Fruit fly (Drosophila melanogaster) whole organism, embryonic: ENCODE data around the gene nanos.

Source experiments
- Ada2b ChIP-seq: fragments of 200-800 bp; sonication (Bioruptor generic); IDR thresholded peaks from 2 replicates; pipeline ENCODE4 v1.3.6; 2022; ENCODE audit warnings: missing biosample characterization, missing genetic modification characterization
- Aef1 ChIP-seq: fragments of 200-800 bp; sonication (Bioruptor generic); IDR thresholded peaks from 3 replicates; pipeline ENCODE4 v1.3.6; 2022; ENCODE audit warnings: missing biosample characterization, missing genetic modification characterization
- Bgb ChIP-seq: fragments of 200-800 bp; sonication (Bioruptor generic); IDR thresholded peaks from 2 replicates; pipeline ENCODE4 v1.3.6; 2022; ENCODE audit warnings: missing biosample characterization, missing genetic modification characterization; ENCODE audit not compliant: partially characterized antibody
- Bteb2 ChIP-seq: fragments of 200-800 bp; sonication (Bioruptor generic); optimal IDR thresholded peaks from 2 replicates; lab custom pipeline; 2016; ENCODE audit warnings: missing biosample characterization, missing genetic modification characterization
- CG12155 ChIP-seq: fragments of 200-800 bp; sonication (Bioruptor generic); optimal IDR thresholded peaks from 3 replicates; lab custom pipeline; 2016; ENCODE audit warnings: missing biosample characterization, missing genetic modification characterization
- CG13775 ChIP-seq: fragments of 200-800 bp; sonication (Bioruptor generic); optimal IDR thresholded peaks from 3 replicates; lab custom pipeline; 2017; ENCODE audit warnings: missing biosample characterization, mild to moderate bottlenecking, missing genetic modification characterization
- CG14014 ChIP-seq: fragments of 200-800 bp; sonication (Bioruptor generic); IDR thresholded peaks from 2 replicates; pipeline ENCODE4 v1.3.6; 2022; ENCODE audit warnings: missing biosample characterization, missing genetic modification characterization
- CG14441 ChIP-seq: fragments of 200-800 bp; sonication (Bioruptor generic); IDR thresholded peaks from 2 replicates; pipeline ENCODE4 v1.3.6; 2022; ENCODE audit warnings: missing biosample characterization, missing genetic modification characterization
- CG1832 ChIP-seq: fragments of 200-800 bp; sonication (Bioruptor generic); optimal IDR thresholded peaks from 2 replicates; lab custom pipeline; 2017; ENCODE audit warnings: missing biosample characterization, mild to moderate bottlenecking, missing genetic modification characterization, inconsistent platforms
- CG3163 ChIP-seq: fragments of 200-800 bp; sonication (Bioruptor generic); optimal IDR thresholded peaks from 3 replicates; lab custom pipeline; 2016; ENCODE audit warnings: missing biosample characterization, missing genetic modification characterization
- CG4404 ChIP-seq: fragments of 200-800 bp; sonication (Bioruptor generic); IDR thresholded peaks from 2 replicates; pipeline ENCODE4 v1.3.6; 2022; ENCODE audit warnings: missing biosample characterization, missing genetic modification characterization
- CG6654 ChIP-seq: fragments of 200-800 bp; sonication (Bioruptor generic); optimal IDR thresholded peaks from 2 replicates; lab custom pipeline; 2017; ENCODE audit warnings: missing biosample characterization, mild to moderate bottlenecking, missing genetic modification characterization
- CG6683 ChIP-seq: fragments of 200-800 bp; sonication (Bioruptor generic); optimal IDR thresholded peaks from 2 replicates; lab custom pipeline; 2017; ENCODE audit warnings: missing biosample characterization, mild to moderate bottlenecking, missing genetic modification characterization, missing genetic modification reagents
- CG6689 ChIP-seq: fragments of 200-800 bp; sonication (Bioruptor generic); IDR thresholded peaks from 2 replicates; pipeline ENCODE4 v1.3.6; 2022; ENCODE audit warnings: missing biosample characterization, missing genetic modification characterization
- D19A ChIP-seq: fragments of 200-800 bp; optimal IDR thresholded peaks from 3 replicates; lab custom pipeline; 2019; ENCODE audit warnings: missing biosample characterization, mild to moderate bottlenecking, missing genetic modification characterization, moderate library complexity
- Dek ChIP-seq: fragments of 200-800 bp; sonication (Bioruptor generic); optimal IDR thresholded peaks from 3 replicates; lab custom pipeline; 2019; ENCODE audit warnings: missing biosample characterization, mild to moderate bottlenecking, missing genetic modification characterization, moderate library complexity
- Doc3 ChIP-seq: fragments of 200-800 bp; sonication (Bioruptor generic); IDR thresholded peaks from 3 replicates; pipeline ENCODE4 v1.3.6; 2022; ENCODE audit warnings: missing biosample characterization, missing genetic modification characterization; ENCODE audit not compliant: partially characterized antibody
- ERR ChIP-seq: fragments of 200-800 bp; sonication (Bioruptor generic); optimal IDR thresholded peaks from 2 replicates; lab custom pipeline; 2016; ENCODE audit warnings: missing biosample characterization, missing genetic modification characterization
- Eip74EF ChIP-seq, 2 experiments: fragments of 200-800 bp in 1 of 2; fragments of >200 bp in 1 of 2; sonication (Bioruptor generic) in 1 of 2; optimal IDR thresholded peaks; 2 replicates each; lab custom pipeline; 2017 to 2019; ENCODE audit warnings: missing biosample characterization in 2 of 2, missing genetic modification characterization in 2 of 2, mild to moderate bottlenecking in 1 of 2, moderate library complexity in 1 of 2
- Ets97D ChIP-seq: fragments of 200-800 bp; sonication (Bioruptor generic); optimal IDR thresholded peaks from 3 replicates; lab custom pipeline; 2016; ENCODE audit warnings: missing biosample characterization, missing genetic modification characterization
- H15 ChIP-seq: fragments of 200-800 bp; sonication (Bioruptor generic); IDR thresholded peaks from 3 replicates; pipeline ENCODE4 v1.3.6; 2022; ENCODE audit warnings: missing biosample characterization, missing genetic modification characterization
- Hey ChIP-seq: fragments of 200-800 bp; sonication (Bioruptor generic); optimal IDR thresholded peaks from 3 replicates; lab custom pipeline; 2018; ENCODE audit warnings: missing biosample characterization, mild to moderate bottlenecking, missing genetic modification characterization
- Kr ChIP-seq: fragments of 200-800 bp; sonication (Bioruptor generic); optimal IDR thresholded peaks from 2 replicates; lab custom pipeline; 2017; ENCODE audit warnings: missing biosample characterization, mild to moderate bottlenecking, missing genetic modification characterization
- Mad ChIP-seq: fragments of 200-800 bp; sonication (Bioruptor generic); optimal IDR thresholded peaks from 2 replicates; lab custom pipeline; 2016; ENCODE audit warnings: missing biosample characterization, missing genetic modification characterization
- Max ChIP-seq: fragments of 200-800 bp; sonication (Bioruptor generic); optimal IDR thresholded peaks from 2 replicates; lab custom pipeline; 2016; ENCODE audit warnings: missing biosample characterization, mild to moderate bottlenecking, missing genetic modification characterization
- Med ChIP-seq: fragments of 200-800 bp; sonication (Bioruptor generic); peaks from one replicate; lab custom pipeline; 2016; ENCODE audit warnings: missing biosample characterization, missing genetic modification characterization, mild to moderate bottlenecking, inconsistent platforms, moderate library complexity
- Mes4 ChIP-seq: fragments of 200-800 bp; sonication (Bioruptor generic); optimal IDR thresholded peaks from 2 replicates; lab custom pipeline; 2016; ENCODE audit warnings: missing biosample characterization, missing genetic modification characterization
- NK7.1 ChIP-seq: fragments of 200-800 bp; sonication (Bioruptor generic); optimal IDR thresholded peaks from 3 replicates; lab custom pipeline; 2016; ENCODE audit warnings: missing biosample characterization, missing genetic modification characterization
- Nf-YC ChIP-seq: fragments of 200-800 bp; optimal IDR thresholded peaks from 3 replicates; lab custom pipeline; 2019; ENCODE audit warnings: missing biosample characterization, mild to moderate bottlenecking, missing genetic modification characterization, moderate library complexity
- Oli ChIP-seq: fragments of 200-800 bp; sonication (Bioruptor generic); optimal IDR thresholded peaks from 2 replicates; lab custom pipeline; 2018; ENCODE audit warnings: missing biosample characterization, mild to moderate bottlenecking, missing genetic modification characterization, moderate library complexity
- Sox100B ChIP-seq: fragments of 200-800 bp; sonication (Bioruptor generic); optimal IDR thresholded peaks from 3 replicates; lab custom pipeline; 2018; ENCODE audit warnings: missing biosample characterization, mild to moderate bottlenecking, missing genetic modification characterization
- Xbp1 ChIP-seq: fragments of 200-800 bp; sonication (Bioruptor generic); optimal IDR thresholded peaks from 3 replicates; lab custom pipeline; 2016; ENCODE audit warnings: missing biosample characterization, mild to moderate bottlenecking, missing genetic modification characterization
- Xrp1 ChIP-seq: fragments of 200-800 bp; sonication (Bioruptor generic); IDR thresholded peaks from 2 replicates; pipeline ENCODE4 v1.3.6; 2022; ENCODE audit warnings: missing biosample characterization, missing genetic modification characterization
- YL-1 ChIP-seq: fragments of 200-800 bp; sonication (Bioruptor generic); optimal IDR thresholded peaks from 3 replicates; lab custom pipeline; 2017; ENCODE audit warnings: missing biosample characterization, mild to moderate bottlenecking, missing genetic modification characterization
- ab ChIP-seq: fragments of 200-800 bp; sonication (Bioruptor generic); optimal IDR thresholded peaks from 2 replicates; lab custom pipeline; 2016; ENCODE audit warnings: missing biosample characterization, missing genetic modification characterization
- al ChIP-seq: fragments of 200-800 bp; sonication (Bioruptor generic); IDR thresholded peaks from 2 replicates; pipeline ENCODE4 v1.3.6; 2022; ENCODE audit warnings: missing biosample characterization, missing genetic modification characterization
- ase ChIP-seq: fragments of 200-800 bp; sonication (Bioruptor generic); IDR thresholded peaks from 3 replicates; pipeline ENCODE4 v1.3.6; 2022; ENCODE audit warnings: missing biosample characterization, missing genetic modification characterization
- az2 ChIP-seq: fragments of 200-800 bp; sonication (Bioruptor generic); optimal IDR thresholded peaks from 3 replicates; lab custom pipeline; 2016; ENCODE audit warnings: missing biosample characterization, missing genetic modification characterization
- cato ChIP-seq: fragments of 200-800 bp; sonication (Bioruptor generic); optimal IDR thresholded peaks from 2 replicates; lab custom pipeline; 2016; ENCODE audit warnings: missing biosample characterization, missing genetic modification characterization, borderline replicate concordance
- dmrt99B ChIP-seq: fragments of 200-800 bp; sonication (Bioruptor generic); optimal IDR thresholded peaks from 2 replicates; lab custom pipeline; 2018; ENCODE audit warnings: missing biosample characterization, mild to moderate bottlenecking, missing genetic modification characterization, moderate library complexity
- gcm2 ChIP-seq: fragments of 200-800 bp; sonication (Bioruptor generic); optimal IDR thresholded peaks from 2 replicates; lab custom pipeline; 2016; ENCODE audit warnings: missing biosample characterization, missing genetic modification characterization
- kah ChIP-seq: fragments of 200-800 bp; sonication (Bioruptor generic); optimal IDR thresholded peaks from 2 replicates; lab custom pipeline; 2018; ENCODE audit warnings: missing biosample characterization, mild to moderate bottlenecking, missing genetic modification characterization
- nau ChIP-seq: fragments of 200-800 bp; sonication (Bioruptor generic); optimal IDR thresholded peaks from 3 replicates; lab custom pipeline; 2017; ENCODE audit warnings: missing biosample characterization, mild to moderate bottlenecking, missing genetic modification characterization, missing genetic modification reagents
- phol ChIP-seq: fragments of 200-800 bp; sonication (Bioruptor generic); optimal IDR thresholded peaks from 3 replicates; lab custom pipeline; 2018; ENCODE audit warnings: missing biosample characterization, mild to moderate bottlenecking, missing genetic modification characterization, moderate library complexity
- psq ChIP-seq: fragments of 200-800 bp; sonication (Bioruptor generic); optimal IDR thresholded peaks from 2 replicates; lab custom pipeline; 2017; ENCODE audit warnings: missing biosample characterization, missing genetic modification characterization
- pum ChIP-seq: fragments of 200-800 bp; sonication (Bioruptor generic); optimal IDR thresholded peaks from 2 replicates; lab custom pipeline; 2016; ENCODE audit warnings: missing biosample characterization, missing genetic modification characterization
- pzg ChIP-seq: fragments of 200-800 bp; sonication (Bioruptor generic); optimal IDR thresholded peaks from 3 replicates; lab custom pipeline; 2018; ENCODE audit warnings: missing biosample characterization, mild to moderate bottlenecking, missing genetic modification characterization, moderate library complexity
- sens ChIP-seq: fragments of 200-800 bp; sonication (Bioruptor generic); peaks from one replicate; lab custom pipeline; 2016; ENCODE audit warnings: missing biosample characterization, missing genetic modification characterization
- tx ChIP-seq: fragments of 200-800 bp; sonication (Bioruptor generic); optimal IDR thresholded peaks from 2 replicates; lab custom pipeline; 2016; ENCODE audit warnings: missing biosample characterization, missing genetic modification characterization
- vvl ChIP-seq: fragments of 200-800 bp; sonication (Bioruptor generic); IDR thresholded peaks from 2 replicates; pipeline ENCODE4 v1.3.6; 2022; ENCODE audit warnings: missing biosample characterization, missing genetic modification characterization

The nanos gene

dm6 chr3R:19162135-19162616, 5.1 kb downstream of the nanos start, which contains the start of the genes CG42359 and Nsun5 (continued):
- TF ChIP-seq NK7.1 (GFP tag; lab: Kevin White, UChicago), result peak; percentile 65
- peak; percentile 92 for TF ChIP-seq phol (tag; lab: Kevin White, UChicago)
- peak; percentile 89 for TF ChIP-seq ERR (GFP tag; lab: Kevin White, UChicago)
- peak; percentile 98 for TF ChIP-seq sens (GFP tag; lab: Kevin White, UChicago)
- peak in 1 of 2 experiments; percentile 63 for TF ChIP-seq Eip74EF (GFP tag; optimal IDR thresholded peaks at IDR 0.05; lab: Kevin White, UChicago)
- no peak for TF ChIP-seq kah (GFP tag; lab: Kevin White, UChicago)
- TF ChIP-seq CG1832 (GFP tag; lab: Kevin White, UChicago), result no peak
- TF ChIP-seq CG6654 (GFP tag; lab: Kevin White, UChicago), result peak; percentile 57
- TF ChIP-seq CG13775, result peak; percentile 88
- TF ChIP-seq Xrp1 (GFP tag; lab: Robert Waterston, UW), result peak; percentile 91
- TF ChIP-seq Aef1 (GFP tag; lab: Robert Waterston, UW), result peak; percentile 90
- TF ChIP-seq Ets97D, result peak; percentile 92
- TF ChIP-seq Doc3 (GFP tag; lab: Robert Waterston, UW), result peak; percentile 94
- peak; percentile 67 for TF ChIP-seq psq (GFP tag; lab: Kevin White, UChicago)
- TF ChIP-seq CG14441 (GFP tag; lab: Robert Waterston, UW), result peak; percentile 91
- peak; percentile 90 for TF ChIP-seq pum (GFP tag; lab: Kevin White, UChicago)
- no peak for TF ChIP-seq Kr (GFP tag; lab: Kevin White, UChicago)
- peak; percentile 90 for TF ChIP-seq CG14014 (GFP tag; lab: Robert Waterston, UW)
- TF ChIP-seq Xbp1 (GFP tag; lab: Kevin White, UChicago), result peak; percentile 94
- TF ChIP-seq dmrt99B (tag; lab: Kevin White, UChicago), result peak; percentile 81
- peak; percentile 95 for TF ChIP-seq pzg (GFP tag; lab: Kevin White, UChicago)
- peak; percentile 85; the same call in 2 of the 3 replicates for TF ChIP-seq H15 (GFP tag; lab: Robert Waterston, UW)
- peak; percentile 91 for TF ChIP-seq Bgb (GFP tag; lab: Robert Waterston, UW)
- TF ChIP-seq cato (GFP tag; lab: Kevin White, UChicago), result peak; percentile 87
- peak; percentile 82 for TF ChIP-seq Nf-YC
- peak; percentile 93 for TF ChIP-seq az2
- peak; percentile 89 for TF ChIP-seq Ada2b (GFP tag; lab: Robert Waterston, UW)
- peak; percentile 72 for TF ChIP-seq Hey (tag; lab: Kevin White, UChicago)
- TF ChIP-seq ab (GFP tag; lab: Kevin White, UChicago), result peak; percentile 36
- peak; percentile 83 for TF ChIP-seq Dek (tag; lab: Kevin White, UChicago)
- TF ChIP-seq al (GFP tag; lab: Robert Waterston, UW), result peak; percentile 87
- peak; percentile 71 for TF ChIP-seq CG6683
- TF ChIP-seq tx (GFP tag; lab: Kevin White, UChicago), result peak; percentile 91
- peak; percentile 81 for TF ChIP-seq D19A (tag; lab: Kevin White, UChicago)
- TF ChIP-seq nau (GFP tag; lab: Kevin White, UChicago), result peak; percentile 65
- peak; percentile 97 for TF ChIP-seq Max (GFP tag; lab: Kevin White, UChicago)
- TF ChIP-seq Med, result peak; percentile 99
- peak; percentile 92 for TF ChIP-seq Bteb2 (GFP tag; lab: Kevin White, UChicago)
- TF ChIP-seq Oli (tag; lab: Kevin White, UChicago), result peak; percentile 81
- peak; percentile 84 for TF ChIP-seq Mad (GFP tag; lab: Kevin White, UChicago)
- TF ChIP-seq Sox100B (GFP tag; lab: Kevin White, UChicago), result peak; percentile 64
- peak; percentile 83 for TF ChIP-seq Mes4 (GFP tag; lab: Kevin White, UChicago)
- peak; percentile 96 for TF ChIP-seq vvl
- TF ChIP-seq CG3163 (GFP tag; lab: Kevin White, UChicago), result peak; percentile 77
- TF ChIP-seq ase (GFP tag; lab: Robert Waterston, UW), result peak; percentile 86
- TF ChIP-seq CG12155 (GFP tag; lab: Kevin White, UChicago), result peak; percentile 90
- peak; percentile 95 for TF ChIP-seq YL-1 (GFP tag; lab: Kevin White, UChicago)
- TF ChIP-seq CG6689 (GFP tag; lab: Robert Waterston, UW), result peak; percentile 91
- TF ChIP-seq CG4404 (GFP tag; lab: Robert Waterston, UW), result peak; percentile 85
- TF ChIP-seq gcm2, result peak; percentile 28
